Fruit fly (Drosophila melanogaster) whole organism, embryonic: Measurements from ENCODE around the gene AIMP2.

Experiments used
- CG11085 ChIP-seq: fragments of 200-800 bp; sonication (Bioruptor generic); IDR thresholded peaks from 2 replicates; pipeline ENCODE4 v1.3.6; 2022; ENCODE audit warnings: missing biosample characterization, missing genetic modification characterization
- CG12104 ChIP-seq: fragments of 200-800 bp; sonication (Bioruptor generic); optimal IDR thresholded peaks from 3 replicates; lab custom pipeline; 2016; ENCODE audit warnings: missing biosample characterization, missing genetic modification characterization
- CG13123 ChIP-seq: fragments of 200-800 bp; sonication (Bioruptor generic); optimal IDR thresholded peaks from 2 replicates; lab custom pipeline; 2016; ENCODE audit warnings: missing biosample characterization, missing genetic modification characterization
- CG13424 ChIP-seq: fragments of 200-800 bp; sonication (Bioruptor generic); optimal IDR thresholded peaks from 2 replicates; lab custom pipeline; 2019; ENCODE audit warnings: missing biosample characterization, mild to moderate bottlenecking, missing genetic modification characterization, moderate library complexity
- CG14014 ChIP-seq: fragments of 200-800 bp; sonication (Bioruptor generic); IDR thresholded peaks from 2 replicates; pipeline ENCODE4 v1.3.6; 2022; ENCODE audit warnings: missing biosample characterization, missing genetic modification characterization
- CG1792 ChIP-seq: fragments of 200-800 bp; sonication (Bioruptor generic); optimal IDR thresholded peaks from 2 replicates; lab custom pipeline; 2016; ENCODE audit warnings: missing biosample characterization, missing genetic modification characterization
- CG18262 ChIP-seq: fragments of 200-800 bp; optimal IDR thresholded peaks from 3 replicates; lab custom pipeline; 2019; ENCODE audit warnings: missing biosample characterization, mild to moderate bottlenecking, missing genetic modification characterization, moderate library complexity
- CG18599 ChIP-seq: fragments of 200-800 bp; sonication (Bioruptor generic); optimal IDR thresholded peaks from 3 replicates; lab custom pipeline; 2017; ENCODE audit warnings: missing biosample characterization, missing genetic modification characterization, mild to moderate bottlenecking, moderate library complexity, missing genetic modification reagents
- CG42726 ChIP-seq: fragments of 200-800 bp; sonication (Bioruptor generic); IDR thresholded peaks from 2 replicates; pipeline ENCODE4 v1.3.6; 2022; ENCODE audit warnings: missing biosample characterization, missing genetic modification characterization; ENCODE audit not compliant: partially characterized antibody
- CG43689 ChIP-seq: fragments of 200-800 bp; sonication (Bioruptor generic); IDR thresholded peaks from 2 replicates; pipeline ENCODE4 v1.3.6; 2022; ENCODE audit warnings: missing biosample characterization, missing genetic modification characterization
- CG7745 ChIP-seq: fragments of 200-800 bp; sonication (Bioruptor generic); optimal IDR thresholded peaks from 2 replicates; lab custom pipeline; 2018; ENCODE audit warnings: missing biosample characterization, mild to moderate bottlenecking, missing genetic modification characterization, moderate library complexity
- CG7786 ChIP-seq: fragments of 200-800 bp; sonication (Bioruptor generic); optimal IDR thresholded peaks from 2 replicates; lab custom pipeline; 2016; ENCODE audit warnings: missing biosample characterization, missing genetic modification characterization
- CG8388 ChIP-seq: fragments of 200-800 bp; sonication (Bioruptor generic); optimal IDR thresholded peaks from 2 replicates; lab custom pipeline; 2019; ENCODE audit warnings: missing biosample characterization, mild to moderate bottlenecking, missing genetic modification characterization, moderate library complexity
- Chrac-16 ChIP-seq: fragments of 200-800 bp; sonication (Bioruptor generic); optimal IDR thresholded peaks from 3 replicates; lab custom pipeline; 2016; ENCODE audit warnings: missing biosample characterization, missing genetic modification characterization
- D19A ChIP-seq: fragments of 200-800 bp; optimal IDR thresholded peaks from 3 replicates; lab custom pipeline; 2019; ENCODE audit warnings: missing biosample characterization, mild to moderate bottlenecking, missing genetic modification characterization, moderate library complexity
- Deaf1 ChIP-seq: fragments of 200-800 bp; optimal IDR thresholded peaks from 3 replicates; lab custom pipeline; 2019; ENCODE audit warnings: missing biosample characterization, mild to moderate bottlenecking, missing genetic modification characterization, moderate library complexity
- E2f2 ChIP-seq: fragments of 200-800 bp; sonication (Bioruptor generic); IDR thresholded peaks from 2 replicates; pipeline ENCODE4 v1.3.6; 2022; ENCODE audit warnings: missing biosample characterization, missing genetic modification characterization
- HHEX ChIP-seq: fragments of 200-800 bp; sonication (Bioruptor generic); optimal IDR thresholded peaks from 3 replicates; lab custom pipeline; 2017; ENCODE audit warnings: missing biosample characterization, mild to moderate bottlenecking, missing genetic modification characterization, missing genetic modification reagents
- Hr3 ChIP-seq: fragments of 200-800 bp; sonication (Bioruptor generic); optimal IDR thresholded peaks from 3 replicates; lab custom pipeline; 2016; ENCODE audit warnings: missing biosample characterization, missing genetic modification characterization
- Hr51 ChIP-seq, 2 experiments: fragments of 200-800 bp; sonication (Bioruptor generic); optimal IDR thresholded peaks; 2 replicates in 1 of 2; 3 replicates in 1 of 2; lab custom pipeline; 2016 to 2018; ENCODE audit warnings: missing biosample characterization in 2 of 2, missing genetic modification characterization in 2 of 2, mild to moderate bottlenecking in 1 of 2, moderate library complexity in 1 of 2
- Lpt ChIP-seq: fragments of >200 bp; optimal IDR thresholded peaks from 2 replicates; lab custom pipeline; 2018; ENCODE audit warnings: missing biosample characterization, missing genetic modification characterization
- Mad ChIP-seq: fragments of 200-800 bp; sonication (Bioruptor generic); optimal IDR thresholded peaks from 2 replicates; lab custom pipeline; 2016; ENCODE audit warnings: missing biosample characterization, missing genetic modification characterization
- NC2β ChIP-seq: fragments of 200-800 bp; sonication (Bioruptor generic); optimal IDR thresholded peaks from 2 replicates; lab custom pipeline; 2016; ENCODE audit warnings: missing biosample characterization, missing genetic modification characterization
- PHDP ChIP-seq: fragments of 200-800 bp; sonication (Bioruptor generic); optimal IDR thresholded peaks from 3 replicates; lab custom pipeline; 2018; ENCODE audit warnings: missing biosample characterization, mild to moderate bottlenecking, missing genetic modification characterization, moderate library complexity
- Sox100B ChIP-seq: fragments of 200-800 bp; sonication (Bioruptor generic); optimal IDR thresholded peaks from 3 replicates; lab custom pipeline; 2018; ENCODE audit warnings: missing biosample characterization, mild to moderate bottlenecking, missing genetic modification characterization
- Stat92E ChIP-seq, 3 experiments: fragments of >200 bp in 2 of 3; fragments of 200-800 bp in 1 of 3; sonication (Bioruptor generic) in 1 of 3; optimal IDR thresholded peaks; 2 replicates each; lab custom pipeline; 2017 to 2019; ENCODE audit warnings: missing biosample characterization in 3 of 3, missing genetic modification characterization in 3 of 3, mild to moderate bottlenecking in 1 of 3, moderate library complexity in 1 of 3
- Usf ChIP-seq: fragments of 200-800 bp; sonication (Bioruptor generic); optimal IDR thresholded peaks from 2 replicates; lab custom pipeline; 2017; ENCODE audit warnings: missing genotype, missing biosample characterization, missing genetic modification characterization
- ac ChIP-seq: fragments of 200-800 bp; sonication (Bioruptor generic); optimal IDR thresholded peaks from 3 replicates; lab custom pipeline; 2017; ENCODE audit warnings: missing biosample characterization, mild to moderate bottlenecking, missing genetic modification characterization
- bcd ChIP-seq: fragments of 200-800 bp; sonication (Bioruptor generic); optimal IDR thresholded peaks from 2 replicates; lab custom pipeline; 2017; ENCODE audit warnings: missing biosample characterization, mild to moderate bottlenecking, missing genetic modification characterization
- btn ChIP-seq: fragments of 200-800 bp; sonication (Bioruptor generic); optimal IDR thresholded peaks from 2 replicates; lab custom pipeline; 2016; ENCODE audit warnings: missing biosample characterization, missing genetic modification characterization
- caup ChIP-seq: fragments of 200-800 bp; sonication (Bioruptor generic); optimal IDR thresholded peaks from 3 replicates; lab custom pipeline; 2017; ENCODE audit warnings: missing biosample characterization, mild to moderate bottlenecking, missing genetic modification characterization, moderate library complexity; ENCODE audit not compliant: severe bottlenecking
- disco-r ChIP-seq: fragments of 200-800 bp; sonication (Bioruptor generic); optimal IDR thresholded peaks from 2 replicates; lab custom pipeline; 2016; ENCODE audit warnings: missing biosample characterization, missing genetic modification characterization
- fd96Cb ChIP-seq: fragments of 200-800 bp; sonication (Bioruptor generic); optimal IDR thresholded peaks from 2 replicates; lab custom pipeline; 2018; ENCODE audit warnings: missing biosample characterization, mild to moderate bottlenecking, missing genetic modification characterization, moderate library complexity
- gce ChIP-seq: fragments of 200-800 bp; sonication (Bioruptor generic); IDR thresholded peaks from 3 replicates; pipeline ENCODE4 v1.3.6; 2022; ENCODE audit warnings: missing biosample characterization, missing genetic modification characterization
- h ChIP-seq: fragments of >200 bp; optimal IDR thresholded peaks from 2 replicates; lab custom pipeline; 2017
- klu ChIP-seq: fragments of 200-800 bp; sonication (Bioruptor generic); IDR thresholded peaks from 2 replicates; pipeline ENCODE4 v1.3.6; 2022; ENCODE audit warnings: missing biosample characterization, missing genetic modification characterization
- lab ChIP-seq: fragments of 200-800 bp; sonication (Bioruptor generic); optimal IDR thresholded peaks from 3 replicates; lab custom pipeline; 2017; ENCODE audit warnings: missing biosample characterization, missing genetic modification characterization, mild to moderate bottlenecking, moderate library complexity, missing genetic modification reagents
- nom ChIP-seq: fragments of 200-800 bp; sonication (Bioruptor generic); optimal IDR thresholded peaks from 2 replicates; lab custom pipeline; 2017; ENCODE audit warnings: missing biosample characterization, missing genetic modification characterization, mild to moderate bottlenecking, moderate library complexity, missing genetic modification reagents
- odd ChIP-seq: fragments of 200-800 bp; sonication (Bioruptor generic); optimal IDR thresholded peaks from 2 replicates; lab custom pipeline; 2017; ENCODE audit warnings: missing biosample characterization, mild to moderate bottlenecking, missing genetic modification characterization
- pnt ChIP-seq: fragments of 200-800 bp; sonication (Bioruptor generic); optimal IDR thresholded peaks from 3 replicates; lab custom pipeline; 2016; ENCODE audit warnings: missing biosample characterization, missing genetic modification characterization
- pros ChIP-seq: fragments of 200-800 bp; sonication (Bioruptor generic); optimal IDR thresholded peaks from 3 replicates; lab custom pipeline; 2019; ENCODE audit warnings: missing biosample characterization, mild to moderate bottlenecking, missing genetic modification characterization, moderate library complexity
- psq ChIP-seq: fragments of 200-800 bp; sonication (Bioruptor generic); optimal IDR thresholded peaks from 2 replicates; lab custom pipeline; 2017; ENCODE audit warnings: missing biosample characterization, missing genetic modification characterization
- pum ChIP-seq: fragments of 200-800 bp; sonication (Bioruptor generic); optimal IDR thresholded peaks from 2 replicates; lab custom pipeline; 2016; ENCODE audit warnings: missing biosample characterization, missing genetic modification characterization
- repo ChIP-seq: fragments of 200-800 bp; sonication (Bioruptor generic); optimal IDR thresholded peaks from 2 replicates; lab custom pipeline; 2016; ENCODE audit warnings: missing biosample characterization, missing genetic modification characterization
- rib ChIP-seq: fragments of 200-800 bp; sonication (Bioruptor generic); IDR thresholded peaks from 2 replicates; pipeline ENCODE4 v1.3.6; 2022; ENCODE audit warnings: missing biosample characterization, missing genetic modification characterization
- row ChIP-seq: fragments of 200-800 bp; sonication (Bioruptor generic); IDR thresholded peaks from 3 replicates; pipeline ENCODE4 v1.3.6; 2022; ENCODE audit warnings: missing biosample characterization, missing genetic modification characterization
- shn ChIP-seq: fragments of 200-800 bp; sonication (Bioruptor generic); optimal IDR thresholded peaks from 3 replicates; lab custom pipeline; 2016; ENCODE audit warnings: missing biosample characterization, missing genetic modification characterization
- so ChIP-seq: fragments of 200-800 bp; sonication (Bioruptor generic); IDR thresholded peaks from 3 replicates; pipeline ENCODE4 v1.3.6; 2022; ENCODE audit warnings: missing biosample characterization, missing genetic modification characterization
- sr ChIP-seq: fragments of 200-800 bp; sonication (Bioruptor generic); IDR thresholded peaks from 3 replicates; pipeline ENCODE4 v1.3.6; 2022; ENCODE audit warnings: missing biosample characterization, missing genetic modification characterization
- tio ChIP-seq: fragments of 200-800 bp; sonication (Bioruptor generic); optimal IDR thresholded peaks from 2 replicates; lab custom pipeline; 2017; ENCODE audit warnings: missing biosample characterization, missing genetic modification characterization, inconsistent platforms

The AIMP2 gene

dm6 chr3L:15563058-15563850, 20.2 kb upstream of the AIMP2 start, which contains the start of the genes CG7739 and SCCRO (continued):
- TF ChIP-seq CG13424 (tag; lab: Kevin White, UChicago) (peak; percentile 66), NC2β (GFP tag; lab: Kevin White, UChicago) (peak; percentile 32), so (no peak), lab (no peak), PHDP (tag; lab: Kevin White, UChicago) (peak; percentile 64), CG7786 (GFP tag; lab: Kevin White, UChicago) (peak; percentile 47), Chrac-16 (GFP tag; lab: Kevin White, UChicago) (peak; percentile 53), HHEX (GFP tag; lab: Kevin White, UChicago) (no peak), bcd (GFP tag; lab: Kevin White, UChicago) (no peak), CG1792 (GFP tag; lab: Kevin White, UChicago) (no peak), btn (GFP tag; lab: Kevin White, UChicago) (no peak), Deaf1 (tag; lab: Kevin White, UChicago) (no peak), shn (GFP tag; lab: Kevin White, UChicago) (no peak), CG18262 (tag; lab: Kevin White, UChicago) (peak; percentile 70), pros (GFP tag; lab: Kevin White, UChicago) (no peak), Hr51 (GFP tag; optimal IDR thresholded peaks at IDR 0.05; lab: Kevin White, UChicago) (peak; percentile 43 to 67), fd96Cb (peak; percentile 33), caup (GFP tag; lab: Kevin White, UChicago) (no peak), CG43689 (GFP tag; lab: Robert Waterston, UW) (no peak), row (GFP tag; lab: Robert Waterston, UW) (peak; percentile 66), Usf (GFP tag; lab: Kevin White, UChicago) (no peak), pum (GFP tag; lab: Kevin White, UChicago) (no peak), sr (GFP tag; lab: Robert Waterston, UW) (no peak), h (lab: Kevin White, UChicago) (no peak), CG8388 (peak; percentile 58), CG14014 (GFP tag; lab: Robert Waterston, UW) (peak; percentile 76; the same call in 1 of the 2 replicates), CG11085 (GFP tag; lab: Robert Waterston, UW) (peak; percentile 66), rib (peak; percentile 47; the same call in 1 of the 2 replicates), gce (GFP tag; lab: Robert Waterston, UW) (no peak), Stat92E (GFP tag; optimal IDR thresholded peaks at IDR 0.05; lab: Kevin White, UChicago) (no peak), Lpt (GFP tag; lab: Kevin White, UChicago) (no peak), tio (GFP tag; lab: Kevin White, UChicago) (no peak), odd (GFP tag; lab: Kevin White, UChicago) (no peak), D19A (tag; lab: Kevin White, UChicago) (peak; percentile 47), CG18599 (GFP tag; lab: Kevin White, UChicago) (peak; percentile 35), CG13123 (GFP tag; lab: Kevin White, UChicago) (no peak), ac (no peak), pnt (GFP tag; lab: Kevin White, UChicago) (no peak), Hr3 (GFP tag; lab: Kevin White, UChicago) (peak; percentile 48), disco-r (GFP tag; lab: Kevin White, UChicago) (no peak), E2f2 (GFP tag; lab: Robert Waterston, UW) (peak; percentile 52), CG12104 (GFP tag; lab: Kevin White, UChicago) (peak; percentile 1), Mad (GFP tag; lab: Kevin White, UChicago) (peak; percentile 42), Sox100B (peak; percentile 4), psq (peak; percentile 50), nom (GFP tag; lab: Kevin White, UChicago) (no peak), repo (GFP tag; lab: Kevin White, UChicago) (no peak), klu (no peak), CG42726 (no peak), CG7745 (tag; lab: Kevin White, UChicago) (no peak)
